Worm (Caenorhabditis elegans) whole organism, mixed stage, embryonic: Measurements from ENCODE around the gene sra-27.

Source experiments
- M03D4.4 ChIP-seq: sonication (generic microtip); optimal IDR thresholded peaks from 2 replicates; lab custom pipeline; 2017; ENCODE audit warnings: mild to moderate bottlenecking, missing genetic modification characterization, missing compliant biosample characterization
- blmp-1 ChIP-seq: fragments of 150-350 bp; optimal IDR thresholded peaks from 2 replicates; lab custom pipeline; 2014; ENCODE audit warnings: missing biosample characterization, missing genetic modification characterization
- ceh-39 ChIP-seq: fragments of 150-350 bp; optimal IDR thresholded peaks from 2 replicates; lab custom pipeline; 2014; ENCODE audit warnings: missing biosample characterization, missing genetic modification characterization
- ceh-43 ChIP-seq: fragments of 200-800 bp; sonication (Bioruptor generic); optimal IDR thresholded peaks from 2 replicates; lab custom pipeline; 2018; ENCODE audit warnings: mild to moderate bottlenecking, missing genetic modification characterization, moderate library complexity, missing compliant biosample characterization
- ceh-83 ChIP-seq: fragments of 200-800 bp; sonication (Bioruptor generic); optimal IDR thresholded peaks from 2 replicates; lab custom pipeline; 2018; ENCODE audit warnings: mild to moderate bottlenecking, missing genetic modification characterization, missing compliant biosample characterization
- ces-1 ChIP-seq: fragments of 150-350 bp; optimal IDR thresholded peaks from 2 replicates; lab custom pipeline; 2014; ENCODE audit warnings: missing biosample characterization, missing genetic modification reagents, missing genetic modification characterization
- cnd-1 ChIP-seq: fragments of 200-800 bp; sonication (Bioruptor generic); optimal IDR thresholded peaks from 2 replicates; lab custom pipeline; 2018; ENCODE audit warnings: mild to moderate bottlenecking, missing genetic modification characterization, missing compliant biosample characterization
- drap-1 ChIP-seq: fragments of 200-800 bp; sonication (Bioruptor generic); optimal IDR thresholded peaks from 3 replicates; lab custom pipeline; 2018; ENCODE audit warnings: mild to moderate bottlenecking, missing genetic modification characterization, missing compliant biosample characterization
- elt-3 ChIP-seq: fragments of 150-350 bp; optimal IDR thresholded peaks from 2 replicates; lab custom pipeline; 2014; ENCODE audit warnings: missing biosample characterization, missing genetic modification characterization
- ham-2 ChIP-seq: fragments of 200-800 bp; sonication (Bioruptor generic); optimal IDR thresholded peaks from 2 replicates; lab custom pipeline; 2018; ENCODE audit warnings: mild to moderate bottlenecking, missing genetic modification characterization, missing compliant biosample characterization
- hlh-1 ChIP-seq: fragments of 150-350 bp; optimal IDR thresholded peaks from 2 replicates; lab custom pipeline; 2014; ENCODE audit warnings: missing biosample characterization, missing genetic modification reagents, missing genetic modification characterization
- lin-13 ChIP-seq: fragments of 150-350 bp; optimal IDR thresholded peaks from 2 replicates; lab custom pipeline; 2014; ENCODE audit warnings: missing biosample characterization, missing genetic modification characterization
- lin-32 ChIP-seq: fragments of 200-800 bp; sonication (Bioruptor generic); optimal IDR thresholded peaks from 2 replicates; lab custom pipeline; 2018; ENCODE audit warnings: mild to moderate bottlenecking, missing genetic modification characterization, missing compliant biosample characterization
- lsy-2 ChIP-seq: fragments of 150-350 bp; optimal IDR thresholded peaks from 2 replicates; lab custom pipeline; 2014; ENCODE audit warnings: missing biosample characterization, missing genetic modification characterization
- mab-5 ChIP-seq: fragments of 150-350 bp; optimal IDR thresholded peaks from 2 replicates; lab custom pipeline; 2014; ENCODE audit warnings: missing biosample characterization, missing genetic modification characterization
- mep-1 ChIP-seq: fragments of 150-350 bp; optimal IDR thresholded peaks from 2 replicates; lab custom pipeline; 2017; ENCODE audit warnings: missing biosample characterization, missing genetic modification reagents, missing genetic modification characterization, inconsistent platforms
- mls-2 ChIP-seq: sonication (generic microtip); optimal IDR thresholded peaks from 2 replicates; lab custom pipeline; 2016; ENCODE audit warnings: mild to moderate bottlenecking, missing genetic modification characterization, moderate library complexity, missing compliant biosample characterization
- nhr-2 ChIP-seq: fragments of 150-350 bp; optimal IDR thresholded peaks from 2 replicates; lab custom pipeline; 2014; ENCODE audit warnings: missing biosample characterization, missing genetic modification characterization
- nhr-237 ChIP-seq: fragments of 150-350 bp; optimal IDR thresholded peaks from 2 replicates; lab custom pipeline; 2014; ENCODE audit warnings: missing biosample characterization, missing genetic modification characterization
- nhr-28 ChIP-seq: fragments of 150-350 bp; optimal IDR thresholded peaks from 2 replicates; lab custom pipeline; 2014; ENCODE audit warnings: missing biosample characterization, missing genetic modification characterization
- nhr-76 ChIP-seq: sonication (generic microtip); optimal IDR thresholded peaks from 2 replicates; lab custom pipeline; 2017; ENCODE audit warnings: missing biosample characterization, missing genetic modification characterization
- pha-4 ChIP-seq: fragments of 150-350 bp; optimal IDR thresholded peaks from 2 replicates; lab custom pipeline; 2018; ENCODE audit warnings: missing biosample characterization, missing genetic modification reagents, missing genetic modification characterization
- sem-2 ChIP-seq: fragments of 200-800 bp; sonication (Bioruptor generic); optimal IDR thresholded peaks from 2 replicates; lab custom pipeline; 2018; ENCODE audit warnings: mild to moderate bottlenecking, missing genetic modification characterization, missing compliant biosample characterization
- snpc-4 ChIP-seq: fragments of 150-350 bp; optimal IDR thresholded peaks from 2 replicates; lab custom pipeline; 2014; ENCODE audit warnings: missing biosample characterization, missing genetic modification characterization
- sptf-1 ChIP-seq: sonication (generic microtip); optimal IDR thresholded peaks from 2 replicates; lab custom pipeline; 2017; ENCODE audit warnings: mild to moderate bottlenecking, missing genetic modification characterization, moderate library complexity, missing compliant biosample characterization
- tbx-8 ChIP-seq: fragments of 200-800 bp; sonication (Bioruptor generic); optimal IDR thresholded peaks from 2 replicates; lab custom pipeline; 2018; ENCODE audit warnings: mild to moderate bottlenecking, missing genetic modification characterization, moderate library complexity, missing compliant biosample characterization
- unc-120 ChIP-seq: sonication (generic microtip); optimal IDR thresholded peaks from 2 replicates; lab custom pipeline; 2017; ENCODE audit warnings: missing genetic modification characterization, missing compliant biosample characterization; ENCODE audit not compliant: poor library complexity, severe bottlenecking
- unc-62 ChIP-seq: fragments of 150-350 bp; optimal IDR thresholded peaks from 2 replicates; lab custom pipeline; 2014; ENCODE audit warnings: missing biosample characterization, missing genetic modification reagents, missing genetic modification characterization
- zip-8 ChIP-seq: fragments of 150-350 bp; optimal IDR thresholded peaks from 2 replicates; lab custom pipeline; 2014; ENCODE audit warnings: missing biosample characterization, missing genetic modification characterization
- ztf-11 ChIP-seq: fragments of 150-350 bp; optimal IDR thresholded peaks from 2 replicates; lab custom pipeline; 2014; ENCODE audit warnings: missing biosample characterization, missing genetic modification characterization

Gene sra-27

DNA sequence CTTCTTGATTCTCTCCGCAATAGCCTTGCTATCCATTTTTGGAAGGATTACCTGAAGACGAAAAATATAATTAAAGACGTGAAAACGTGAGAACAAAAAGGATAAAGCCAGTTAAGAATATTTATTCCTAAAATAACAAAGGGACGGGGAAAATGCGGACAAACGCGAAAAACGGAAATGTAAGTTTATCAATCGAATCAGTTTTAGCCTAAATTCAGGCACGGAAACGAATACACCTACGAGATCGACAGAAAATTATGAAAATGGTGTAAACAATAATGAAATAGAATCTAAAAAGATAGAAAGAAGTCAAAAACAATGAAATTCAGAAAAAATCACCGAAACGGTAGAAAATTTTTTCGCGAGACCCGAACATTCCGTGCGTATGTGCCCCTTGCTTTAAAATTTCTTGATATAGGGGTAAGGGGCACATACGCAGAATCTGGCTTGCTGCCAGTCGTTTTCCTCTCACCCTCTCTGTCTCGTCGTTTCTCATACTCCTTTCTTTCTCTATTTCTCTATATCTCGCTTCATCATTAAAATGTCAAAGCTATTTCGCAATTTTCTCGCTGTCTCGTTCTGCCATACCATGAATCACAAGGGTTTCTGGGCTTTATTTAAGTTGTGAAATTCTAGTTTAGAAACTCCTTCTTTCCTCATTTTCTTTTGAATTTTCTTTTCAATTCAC, 19.9 kb downstream of the sra-27 start, which contains the start of gene icd-1:
TSS of gene icd-1 (minus strand) at position 51 of the 688 bp plus-strand sequence.
- peak; percentile 67 for TF ChIP-seq ztf-11 (tag; lab: Kevin White, UChicago)
- TF ChIP-seq lsy-2, result peak; percentile 84
- no peak for TF ChIP-seq drap-1
- TF ChIP-seq ham-2 (GFP tag; lab: Kevin White, UChicago), result peak; percentile 89
- no peak for TF ChIP-seq nhr-76
- TF ChIP-seq ceh-43 (GFP tag; lab: Kevin White, UChicago), result no peak
- TF ChIP-seq ceh-39 (tag; lab: Kevin White, UChicago), result peak; percentile 71
- TF ChIP-seq hlh-1, result peak; percentile 56
- no peak for TF ChIP-seq snpc-4 (tag; lab: Kevin White, UChicago)
- TF ChIP-seq mep-1 (tag; lab: Kevin White, UChicago), result peak; percentile 93
- TF ChIP-seq ces-1 (GFP tag; lab: Kevin White, UChicago), result peak; percentile 94
- peak; percentile 93 for TF ChIP-seq nhr-237 (tag; lab: Kevin White, UChicago)
- peak; percentile 71 for TF ChIP-seq sptf-1 (tag; lab: Kevin White, UChicago)
- peak; percentile 15 for TF ChIP-seq nhr-2 (tag; lab: Kevin White, UChicago)
- TF ChIP-seq cnd-1, result peak; percentile 31
- no peak for TF ChIP-seq blmp-1 (tag; lab: Kevin White, UChicago)
- no peak for TF ChIP-seq lin-32
- TF ChIP-seq unc-62 (GFP tag; lab: Kevin White, UChicago), result peak; percentile 96
- peak; percentile 63 for TF ChIP-seq mls-2
- TF ChIP-seq ceh-83, result peak; percentile 58
- peak; percentile 99 for TF ChIP-seq unc-120 (tag; lab: Kevin White, UChicago)
- peak; percentile 91 for TF ChIP-seq elt-3 (tag; lab: Kevin White, UChicago)
- TF ChIP-seq M03D4.4 (tag; lab: Kevin White, UChicago), result peak; percentile 63
- peak; percentile 88 for TF ChIP-seq lin-13 (tag; lab: Kevin White, UChicago)
- TF ChIP-seq mab-5 (tag; lab: Kevin White, UChicago), result peak; percentile 34
- TF ChIP-seq pha-4, result peak; percentile 71

DNA sequence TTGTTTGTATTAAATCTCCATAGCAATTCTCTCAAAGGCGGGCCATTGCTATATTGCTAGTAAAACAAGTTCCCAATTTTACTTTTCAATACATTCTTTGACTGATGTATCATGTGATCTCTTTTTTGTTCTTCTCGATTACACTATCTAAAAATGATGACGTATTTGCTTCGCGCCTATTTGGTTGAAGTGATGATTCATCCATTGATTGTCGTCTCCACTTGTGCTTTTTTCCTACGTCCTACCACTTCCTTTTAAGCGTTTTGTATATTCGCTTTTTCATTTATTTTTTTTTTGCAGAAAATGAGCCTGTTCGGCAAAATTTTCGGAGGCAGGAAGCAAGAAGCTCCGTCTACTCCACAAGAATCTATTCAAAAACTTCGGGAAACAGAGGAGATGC, 20.6 kb downstream of the sra-27 start, which contains the start of gene vps-32.1:
TSS of gene vps-32.1 (plus strand) at position 301 of the 400 bp plus-strand sequence.
- TF ChIP-seq tbx-8 (GFP tag; lab: Kevin White, UChicago), result no peak

DNA sequence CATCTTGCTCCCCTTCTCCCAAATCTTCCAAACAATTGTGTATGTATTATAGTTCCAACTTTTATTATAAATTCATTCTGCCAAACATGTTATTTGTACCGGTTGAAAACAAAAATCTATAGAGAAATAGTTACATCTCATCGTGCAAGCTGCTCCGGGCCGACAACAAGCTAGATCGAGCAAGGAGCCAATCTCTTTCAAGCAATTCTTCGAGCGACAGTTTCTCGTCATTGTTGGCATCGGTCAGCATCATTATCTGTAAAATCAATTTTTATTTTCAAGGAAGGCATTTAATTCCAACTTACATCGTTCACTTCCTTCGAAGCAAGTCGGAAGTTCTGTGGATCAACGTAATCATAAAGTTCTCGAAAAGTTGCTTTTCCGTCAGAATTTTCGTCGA, 22.2 kb downstream of the sra-27 start:
- TF ChIP-seq ham-2 (GFP tag; lab: Kevin White, UChicago) (no peak), zip-8 (tag; lab: Kevin White, UChicago) (no peak), unc-120 (tag; lab: Kevin White, UChicago) (no peak), unc-62 (GFP tag; lab: Kevin White, UChicago) (no peak), ces-1 (GFP tag; lab: Kevin White, UChicago) (no peak), pha-4 (no peak)

DNA sequence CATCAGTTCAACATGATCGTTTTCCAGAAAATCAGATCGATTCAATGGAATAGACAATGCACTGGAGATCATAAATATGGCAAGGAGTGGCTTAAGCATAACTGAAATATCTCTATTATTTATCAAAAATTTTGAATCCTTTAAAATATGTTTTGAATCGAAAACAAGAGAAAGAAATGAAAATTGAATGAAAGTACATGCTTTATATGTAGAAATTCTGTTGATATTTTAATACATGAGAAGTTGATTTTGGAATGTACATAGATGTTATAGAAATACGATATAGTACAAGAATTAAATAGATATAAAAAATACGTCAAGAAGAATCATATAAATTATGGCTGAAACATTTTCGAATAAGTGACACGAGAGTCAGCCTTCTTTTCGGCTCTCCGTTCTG, 23.4 kb downstream of the sra-27 start, which contains the start of gene C56C10.9:
TSS of gene C56C10.9 (minus strand) at position 101 of the 400 bp plus-strand sequence.
- TF ChIP-seq sem-2 (GFP tag; lab: Kevin White, UChicago) (no peak), M03D4.4 (tag; lab: Kevin White, UChicago) (no peak), cnd-1 (no peak), nhr-28 (tag; lab: Kevin White, UChicago) (no peak), mab-5 (tag; lab: Kevin White, UChicago) (no peak), drap-1 (no peak), hlh-1 (no peak)

DNA sequence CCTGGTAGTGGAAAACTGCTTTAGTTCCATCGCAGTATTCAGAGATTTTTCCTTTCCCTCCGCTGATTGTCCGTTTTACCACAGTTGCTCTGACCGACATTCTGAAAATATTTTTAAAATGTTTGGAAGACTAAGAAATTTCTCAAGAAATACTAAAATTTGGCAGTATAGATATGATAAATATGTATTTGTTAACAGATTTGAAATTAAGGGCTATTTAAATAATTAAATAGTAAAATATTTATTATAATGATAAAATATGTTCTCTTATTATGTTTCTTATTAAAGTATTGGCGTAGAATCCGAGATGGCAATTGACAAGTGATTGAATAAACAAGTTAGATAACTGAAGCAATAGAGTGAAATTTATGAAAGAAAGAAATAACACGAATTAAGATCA, 25.3 kb downstream of the sra-27 start, which contains the start of gene aipr-1:
TSS of gene aipr-1 (minus strand) at position 101 of the 400 bp plus-strand sequence.
- TF ChIP-seq ceh-43 (GFP tag; lab: Kevin White, UChicago) (no peak), tbx-8 (GFP tag; lab: Kevin White, UChicago) (no peak), unc-62 (GFP tag; lab: Kevin White, UChicago) (no peak), mep-1 (tag; lab: Kevin White, UChicago) (no peak)
